Fruit fly (Drosophila melanogaster) whole organism, embryonic: ENCODE measurements around the gene sdt.

Experiments
- ATbp ChIP-seq: fragments of 200-800 bp; sonication (Bioruptor generic); optimal IDR thresholded peaks from 2 replicates; lab custom pipeline; 2017; ENCODE audit warnings: missing biosample characterization, mild to moderate bottlenecking, missing genetic modification characterization, missing genetic modification reagents
- Blimp-1 ChIP-seq: fragments of 200-800 bp; sonication (Bioruptor generic); optimal IDR thresholded peaks from 3 replicates; lab custom pipeline; 2018; ENCODE audit warnings: missing biosample characterization, missing genetic modification characterization, mild to moderate bottlenecking, moderate library complexity, missing genetic modification reagents
- CG10462 ChIP-seq: fragments of 200-800 bp; sonication (Bioruptor generic); optimal IDR thresholded peaks from 2 replicates; lab custom pipeline; 2016; ENCODE audit warnings: missing biosample characterization, missing genetic modification characterization
- CG10543 ChIP-seq: fragments of 200-800 bp; sonication (Bioruptor generic); optimal IDR thresholded peaks from 3 replicates; lab custom pipeline; 2017; ENCODE audit warnings: missing biosample characterization, mild to moderate bottlenecking, missing genetic modification characterization, moderate library complexity
- CG12299 ChIP-seq: fragments of 200-800 bp; sonication (Bioruptor generic); optimal IDR thresholded peaks from 2 replicates; lab custom pipeline; 2018; ENCODE audit warnings: missing biosample characterization, mild to moderate bottlenecking, missing genetic modification characterization
- CG13296 ChIP-seq: fragments of 200-800 bp; sonication (Bioruptor generic); optimal IDR thresholded peaks from 3 replicates; lab custom pipeline; 2018; ENCODE audit warnings: missing biosample characterization, mild to moderate bottlenecking, missing genetic modification characterization
- CG14860 ChIP-seq: fragments of 200-800 bp; sonication (Bioruptor generic); IDR thresholded peaks from 3 replicates; pipeline ENCODE4 v1.3.6; 2022; ENCODE audit warnings: missing biosample characterization, missing genetic modification characterization; ENCODE audit not compliant: partially characterized antibody
- CG15269 ChIP-seq: fragments of 200-800 bp; sonication (Bioruptor generic); optimal IDR thresholded peaks from 2 replicates; lab custom pipeline; 2018; ENCODE audit warnings: missing biosample characterization, mild to moderate bottlenecking, missing genetic modification characterization, moderate library complexity
- CG17385 ChIP-seq: fragments of 200-800 bp; sonication (Bioruptor generic); optimal IDR thresholded peaks from 3 replicates; lab custom pipeline; 2018; ENCODE audit warnings: missing biosample characterization, mild to moderate bottlenecking, missing genetic modification characterization
- CG5180 ChIP-seq: fragments of 200-800 bp; sonication (Bioruptor generic); optimal IDR thresholded peaks from 3 replicates; lab custom pipeline; 2017; ENCODE audit warnings: missing biosample characterization, missing genetic modification characterization, mild to moderate bottlenecking, moderate library complexity, missing genetic modification reagents
- CG7271 ChIP-seq: fragments of 200-800 bp; sonication (Bioruptor generic); optimal IDR thresholded peaks from 2 replicates; lab custom pipeline; 2018; ENCODE audit warnings: missing biosample characterization, mild to moderate bottlenecking, missing genetic modification characterization, moderate library complexity
- D ChIP-seq, 2 experiments: fragments of 200-800 bp in 1 of 2; fragments of >200 bp in 1 of 2; sonication (Bioruptor generic) in 1 of 2; optimal IDR thresholded peaks; 2 replicates in 1 of 2; 3 replicates in 1 of 2; lab custom pipeline; 2017; ENCODE audit warnings: mild to moderate bottlenecking in 1 of 2, missing biosample characterization in 1 of 2, missing genetic modification characterization in 1 of 2, missing genetic modification reagents in 1 of 2
- Dek ChIP-seq: fragments of 200-800 bp; sonication (Bioruptor generic); optimal IDR thresholded peaks from 3 replicates; lab custom pipeline; 2019; ENCODE audit warnings: missing biosample characterization, mild to moderate bottlenecking, missing genetic modification characterization, moderate library complexity
- E2f1 ChIP-seq: fragments of 200-800 bp; sonication (Bioruptor generic); IDR thresholded peaks from 2 replicates; pipeline ENCODE4 v1.3.6; 2022; ENCODE audit warnings: missing biosample characterization, missing genetic modification characterization
- Fer1 ChIP-seq: fragments of 200-800 bp; sonication (Bioruptor generic); optimal IDR thresholded peaks from 2 replicates; lab custom pipeline; 2017; ENCODE audit warnings: missing biosample characterization, mild to moderate bottlenecking, missing genetic modification characterization
- HLH54F ChIP-seq: fragments of 200-800 bp; sonication (Bioruptor generic); optimal IDR thresholded peaks from 3 replicates; lab custom pipeline; 2016; ENCODE audit warnings: missing biosample characterization, missing genetic modification characterization
- Hand ChIP-seq: fragments of 200-800 bp; sonication (Bioruptor generic); optimal IDR thresholded peaks from 2 replicates; lab custom pipeline; 2017; ENCODE audit warnings: mild to moderate bottlenecking, missing biosample characterization, missing genetic modification reagents, missing genetic modification characterization
- Hey ChIP-seq: fragments of 200-800 bp; sonication (Bioruptor generic); optimal IDR thresholded peaks from 3 replicates; lab custom pipeline; 2018; ENCODE audit warnings: missing biosample characterization, mild to moderate bottlenecking, missing genetic modification characterization
- MTF-1 ChIP-seq: fragments of 200-800 bp; sonication (Bioruptor generic); optimal IDR thresholded peaks from 2 replicates; lab custom pipeline; 2018; ENCODE audit warnings: missing biosample characterization, mild to moderate bottlenecking, missing genetic modification characterization, borderline replicate concordance
- Max ChIP-seq: fragments of 200-800 bp; sonication (Bioruptor generic); optimal IDR thresholded peaks from 2 replicates; lab custom pipeline; 2016; ENCODE audit warnings: missing biosample characterization, mild to moderate bottlenecking, missing genetic modification characterization
- NC2β ChIP-seq: fragments of 200-800 bp; sonication (Bioruptor generic); optimal IDR thresholded peaks from 2 replicates; lab custom pipeline; 2016; ENCODE audit warnings: missing biosample characterization, missing genetic modification characterization
- Opbp ChIP-seq: fragments of 200-800 bp; sonication (Bioruptor generic); IDR thresholded peaks from 3 replicates; pipeline ENCODE4 v1.3.6; 2022; ENCODE audit warnings: missing biosample characterization, missing genetic modification characterization; ENCODE audit not compliant: partially characterized antibody
- Sry-δ ChIP-seq: fragments of 200-800 bp; sonication (Bioruptor generic); optimal IDR thresholded peaks from 2 replicates; lab custom pipeline; 2016; ENCODE audit warnings: missing biosample characterization, missing genetic modification characterization
- abd-A ChIP-seq: fragments of 200-800 bp; sonication (Bioruptor generic); optimal IDR thresholded peaks from 3 replicates; lab custom pipeline; 2019; ENCODE audit warnings: missing biosample characterization, mild to moderate bottlenecking, missing genetic modification characterization, moderate library complexity
- ac ChIP-seq: fragments of 200-800 bp; sonication (Bioruptor generic); optimal IDR thresholded peaks from 3 replicates; lab custom pipeline; 2017; ENCODE audit warnings: missing biosample characterization, mild to moderate bottlenecking, missing genetic modification characterization
- ap ChIP-seq: fragments of 200-800 bp; sonication (Bioruptor generic); IDR thresholded peaks from 2 replicates; pipeline ENCODE4 v1.3.6; 2022; ENCODE audit warnings: missing biosample characterization, missing genetic modification characterization
- ato ChIP-seq: fragments of 200-800 bp; sonication (Bioruptor generic); IDR thresholded peaks from 2 replicates; pipeline ENCODE4 v1.3.6; 2022; ENCODE audit warnings: missing biosample characterization, missing genetic modification characterization; ENCODE audit not compliant: partially characterized antibody
- bigmax ChIP-seq: fragments of 200-800 bp; sonication (Bioruptor generic); optimal IDR thresholded peaks from 2 replicates; lab custom pipeline; 2018; ENCODE audit warnings: missing biosample characterization, mild to moderate bottlenecking, missing genetic modification characterization
- da ChIP-seq: fragments of 200-800 bp; sonication (Bioruptor generic); optimal IDR thresholded peaks from 2 replicates; lab custom pipeline; 2016; ENCODE audit warnings: missing biosample characterization, missing genetic modification characterization
- dpn ChIP-seq, 2 experiments: fragments of 200-800 bp; sonication (Bioruptor generic); optimal IDR thresholded peaks; 3 replicates each; lab custom pipeline; 2016; ENCODE audit warnings: missing biosample characterization in 2 of 2, missing genetic modification characterization in 2 of 2
- dysf ChIP-seq: fragments of 200-800 bp; sonication (Bioruptor generic); IDR thresholded peaks from 3 replicates; pipeline ENCODE4 v1.3.6; 2022; ENCODE audit warnings: missing biosample characterization, missing genetic modification characterization
- esg ChIP-seq: fragments of 200-800 bp; sonication (Bioruptor generic); conservative IDR thresholded peaks from 2 replicates; pipeline ENCODE4 v1.3.6; 2022; ENCODE audit warnings: missing biosample characterization, missing genetic modification characterization
- fd102C ChIP-seq: fragments of 200-800 bp; sonication (Bioruptor generic); optimal IDR thresholded peaks from 2 replicates; lab custom pipeline; 2018; ENCODE audit warnings: missing biosample characterization, mild to moderate bottlenecking, missing genetic modification characterization, moderate library complexity
- fd3F ChIP-seq: fragments of 200-800 bp; sonication (Bioruptor generic); optimal IDR thresholded peaks from 2 replicates; lab custom pipeline; 2018; ENCODE audit warnings: missing biosample characterization, mild to moderate bottlenecking, missing genetic modification characterization, moderate library complexity
- gce ChIP-seq: fragments of 200-800 bp; sonication (Bioruptor generic); IDR thresholded peaks from 3 replicates; pipeline ENCODE4 v1.3.6; 2022; ENCODE audit warnings: missing biosample characterization, missing genetic modification characterization
- gem ChIP-seq: fragments of 200-800 bp; sonication (Bioruptor generic); optimal IDR thresholded peaks from 2 replicates; lab custom pipeline; 2019; ENCODE audit warnings: missing biosample characterization, mild to moderate bottlenecking, missing genetic modification characterization, moderate library complexity
- ham ChIP-seq: fragments of 200-800 bp; sonication (Bioruptor generic); IDR thresholded peaks from 2 replicates; pipeline ENCODE4 v1.3.6; 2022; ENCODE audit warnings: missing biosample characterization, missing genetic modification characterization
- hbn ChIP-seq: fragments of 200-800 bp; sonication (Bioruptor generic); IDR thresholded peaks from 2 replicates; pipeline ENCODE4 v1.3.6; 2022; ENCODE audit warnings: missing biosample characterization, missing genetic modification characterization; ENCODE audit not compliant: partially characterized antibody
- kni ChIP-seq: fragments of 200-800 bp; sonication (Bioruptor generic); optimal IDR thresholded peaks from 3 replicates; lab custom pipeline; 2017; ENCODE audit warnings: mild to moderate bottlenecking, missing biosample characterization, missing genetic modification reagents, missing genetic modification characterization
- nmo ChIP-seq: fragments of 200-800 bp; sonication (Bioruptor generic); optimal IDR thresholded peaks from 2 replicates; lab custom pipeline; 2018; ENCODE audit warnings: missing biosample characterization, mild to moderate bottlenecking, missing genetic modification characterization, moderate library complexity
- org-1 ChIP-seq: fragments of 200-800 bp; sonication (Bioruptor generic); optimal IDR thresholded peaks from 2 replicates; lab custom pipeline; 2017; ENCODE audit warnings: missing biosample characterization, missing genetic modification characterization
- otp ChIP-seq: fragments of 200-800 bp; sonication (Bioruptor generic); IDR thresholded peaks from 3 replicates; pipeline ENCODE4, ENCODE4 v1.3.6; 2022; ENCODE audit warnings: missing biosample characterization, missing genetic modification characterization
- pnt ChIP-seq: fragments of 200-800 bp; sonication (Bioruptor generic); optimal IDR thresholded peaks from 3 replicates; lab custom pipeline; 2016; ENCODE audit warnings: missing biosample characterization, missing genetic modification characterization
- schlank ChIP-seq: fragments of 200-800 bp; sonication (Bioruptor generic); optimal IDR thresholded peaks from 2 replicates; lab custom pipeline; 2018; ENCODE audit warnings: missing biosample characterization, mild to moderate bottlenecking, missing genetic modification characterization
- sens-2 ChIP-seq: fragments of 200-800 bp; sonication (Bioruptor generic); IDR thresholded peaks from 2 replicates; pipeline ENCODE4 v1.3.6; 2022; ENCODE audit warnings: missing biosample characterization, missing genetic modification characterization
- sisA ChIP-seq: fragments of 200-800 bp; sonication (Bioruptor generic); IDR thresholded peaks from 2 replicates; pipeline ENCODE4 v1.3.6; 2022; ENCODE audit warnings: missing biosample characterization, missing genetic modification characterization
- slbo ChIP-seq: fragments of 200-800 bp; sonication (Bioruptor generic); IDR thresholded peaks from 2 replicates; pipeline ENCODE4 v1.3.6; 2022; ENCODE audit warnings: missing biosample characterization, missing genetic modification characterization
- slp2 ChIP-seq: fragments of 200-800 bp; sonication (Bioruptor generic); optimal IDR thresholded peaks from 2 replicates; lab custom pipeline; 2016; ENCODE audit warnings: missing biosample characterization, missing genetic modification characterization
- zen ChIP-seq: fragments of 200-800 bp; sonication (Bioruptor generic); optimal IDR thresholded peaks from 3 replicates; lab custom pipeline; 2018; ENCODE audit warnings: missing biosample characterization, mild to moderate bottlenecking, missing genetic modification characterization, moderate library complexity

The sdt gene

dm6 chrX:8211094-8211730 lies 32.9 kb downstream of the sdt start (continued):
- TF ChIP-seq abd-A (tag; lab: Kevin White, UChicago) = no peak
- TF ChIP-seq otp = no peak
- no peak for TF ChIP-seq ac
- no peak for TF ChIP-seq Hand (GFP tag; lab: Kevin White, UChicago)
- TF ChIP-seq schlank (tag; lab: Kevin White, UChicago) = no peak
- TF ChIP-seq Blimp-1 (GFP tag; lab: Kevin White, UChicago) = no peak
- TF ChIP-seq CG13296 (GFP tag; lab: Kevin White, UChicago) = no peak
- TF ChIP-seq HLH54F = no peak
- no peak for TF ChIP-seq dpn (GFP tag; optimal IDR thresholded peaks at IDR 0.05; lab: Kevin White, UChicago)
- TF ChIP-seq Sry-δ (GFP tag; lab: Kevin White, UChicago) = no peak
- no peak for TF ChIP-seq CG10543 (GFP tag; lab: Kevin White, UChicago)
- no peak for TF ChIP-seq fd102C
- TF ChIP-seq kni = no peak
- TF ChIP-seq hbn = no peak
- no peak for TF ChIP-seq Opbp (GFP tag; lab: Robert Waterston, UW)
- no peak for TF ChIP-seq Hey (tag; lab: Kevin White, UChicago)
- TF ChIP-seq ATbp (GFP tag; lab: Kevin White, UChicago) = no peak
- no peak for TF ChIP-seq ap (GFP tag; lab: Robert Waterston, UW)
- TF ChIP-seq dysf (GFP tag; lab: Robert Waterston, UW) = 0 out of 3 replicates have a peak, but pooled peaks have one; percentile 33
- TF ChIP-seq D (optimal IDR thresholded peaks at IDR 0.05; lab: Kevin White, UChicago) = no peak
- no peak for TF ChIP-seq D (GFP tag; optimal IDR thresholded peaks at IDR 0.05; lab: Kevin White, UChicago)
- no peak for TF ChIP-seq da (GFP tag; lab: Kevin White, UChicago)
- TF ChIP-seq CG14860 (GFP tag; lab: Robert Waterston, UW) = no peak
- TF ChIP-seq CG17385 = no peak
- TF ChIP-seq fd3F = no peak
- no peak for TF ChIP-seq CG5180 (GFP tag; lab: Kevin White, UChicago)
- TF ChIP-seq Max (GFP tag; lab: Kevin White, UChicago) = no peak
- TF ChIP-seq CG12299 (tag; lab: Kevin White, UChicago) = no peak
- TF ChIP-seq ato (GFP tag; lab: Robert Waterston, UW) = no peak
- no peak for TF ChIP-seq gce (GFP tag; lab: Robert Waterston, UW)
- no peak for TF ChIP-seq slp2 (GFP tag; lab: Kevin White, UChicago)
- peak; percentile 39 for TF ChIP-seq zen
- TF ChIP-seq MTF-1 = no peak
- TF ChIP-seq pnt (GFP tag; lab: Kevin White, UChicago) = no peak
- TF ChIP-seq E2f1 (GFP tag; lab: Robert Waterston, UW) = no peak
- peak; percentile 3 for TF ChIP-seq Fer1 (GFP tag; lab: Kevin White, UChicago)
- TF ChIP-seq Dek (tag; lab: Kevin White, UChicago) = no peak
- peak; percentile 23 for TF ChIP-seq CG7271
- TF ChIP-seq sisA (GFP tag; lab: Robert Waterston, UW) = peak; percentile 28; the same call in 1 of the 2 replicates
- TF ChIP-seq nmo (GFP tag; lab: Kevin White, UChicago) = peak; percentile 30
- TF ChIP-seq CG15269 = no peak
- TF ChIP-seq CG10462 = no peak
- TF ChIP-seq ham = no peak
- TF ChIP-seq bigmax (GFP tag; lab: Kevin White, UChicago) = no peak
- TF ChIP-seq slbo = peak; percentile 46; the same call in 1 of the 2 replicates
- TF ChIP-seq NC2β = no peak
- TF ChIP-seq org-1 (GFP tag; lab: Kevin White, UChicago) = no peak
- peak; percentile 32; the same call in 1 of the 2 replicates for TF ChIP-seq sens-2 (GFP tag; lab: Robert Waterston, UW)
- TF ChIP-seq gem (tag; lab: Kevin White, UChicago) = peak; percentile 43
- no peak for TF ChIP-seq esg (GFP tag; lab: Robert Waterston, UW)
